Fruit fly (Drosophila melanogaster) whole organism, embryonic: ENCODE results near the gene mib1.
A peak's percentile ranks its signal among the peaks of the same experiment; 100 is the strongest.

ENCODE experiments used
- Atf6 ChIP-seq: fragments of 200-800 bp; sonication (Bioruptor generic); IDR thresholded peaks from 2 replicates; pipeline ENCODE4 v1.3.6; 2022; ENCODE audit warnings: missing biosample characterization, missing genetic modification characterization
- Awh ChIP-seq: fragments of 200-800 bp; sonication (Bioruptor generic); IDR thresholded peaks from 2 replicates; pipeline ENCODE4, ENCODE4 v1.3.6; 2022; ENCODE audit warnings: missing biosample characterization, missing genetic modification characterization
- CG10209 ChIP-seq: fragments of 200-800 bp; sonication (Bioruptor generic); optimal IDR thresholded peaks from 3 replicates; lab custom pipeline; 2017; ENCODE audit warnings: missing biosample characterization, mild to moderate bottlenecking, missing genetic modification characterization, missing genetic modification reagents
- CG10274 ChIP-seq: fragments of 200-800 bp; sonication (Bioruptor generic); optimal IDR thresholded peaks from 3 replicates; lab custom pipeline; 2017; ENCODE audit warnings: missing biosample characterization, mild to moderate bottlenecking, missing genetic modification characterization
- CG10321 ChIP-seq: fragments of 200-800 bp; sonication (Bioruptor generic); IDR thresholded peaks from 2 replicates; pipeline ENCODE4 v1.3.6; 2022; ENCODE audit warnings: missing biosample characterization, missing genetic modification characterization
- CG10462 ChIP-seq: fragments of 200-800 bp; sonication (Bioruptor generic); optimal IDR thresholded peaks from 2 replicates; lab custom pipeline; 2016; ENCODE audit warnings: missing biosample characterization, missing genetic modification characterization
- CG11560 ChIP-seq: fragments of 200-800 bp; sonication (Bioruptor generic); IDR thresholded peaks from 3 replicates; pipeline ENCODE4 v1.3.6; 2022; ENCODE audit warnings: missing biosample characterization, missing genetic modification characterization
- CG13287 ChIP-seq: fragments of 200-800 bp; sonication (Bioruptor generic); IDR thresholded peaks from 2 replicates; pipeline ENCODE4 v1.3.6; 2022; ENCODE audit warnings: missing biosample characterization, missing genetic modification characterization; ENCODE audit not compliant: partially characterized antibody
- CG14441 ChIP-seq: fragments of 200-800 bp; sonication (Bioruptor generic); IDR thresholded peaks from 2 replicates; pipeline ENCODE4 v1.3.6; 2022; ENCODE audit warnings: missing biosample characterization, missing genetic modification characterization
- CG14860 ChIP-seq: fragments of 200-800 bp; sonication (Bioruptor generic); IDR thresholded peaks from 3 replicates; pipeline ENCODE4 v1.3.6; 2022; ENCODE audit warnings: missing biosample characterization, missing genetic modification characterization; ENCODE audit not compliant: partially characterized antibody
- CG15479 ChIP-seq: fragments of 200-800 bp; sonication (Bioruptor generic); optimal IDR thresholded peaks from 3 replicates; lab custom pipeline; 2019; ENCODE audit warnings: missing biosample characterization, mild to moderate bottlenecking, missing genetic modification characterization, moderate library complexity
- CG17568 ChIP-seq: fragments of 200-800 bp; sonication (Bioruptor generic); optimal IDR thresholded peaks from 2 replicates; lab custom pipeline; 2018; ENCODE audit warnings: missing biosample characterization, mild to moderate bottlenecking, missing genetic modification characterization, moderate library complexity
- CG1792 ChIP-seq: fragments of 200-800 bp; sonication (Bioruptor generic); optimal IDR thresholded peaks from 2 replicates; lab custom pipeline; 2016; ENCODE audit warnings: missing biosample characterization, missing genetic modification characterization
- CG2712 ChIP-seq: fragments of 200-800 bp; optimal IDR thresholded peaks from 3 replicates; lab custom pipeline; 2019; ENCODE audit warnings: missing biosample characterization, mild to moderate bottlenecking, missing genetic modification characterization, moderate library complexity
- CG2875 ChIP-seq: fragments of 200-800 bp; sonication (Bioruptor generic); optimal IDR thresholded peaks from 2 replicates; lab custom pipeline; 2017; ENCODE audit warnings: missing biosample characterization, mild to moderate bottlenecking, missing genetic modification characterization, missing genetic modification reagents
- CG4360 ChIP-seq: fragments of 200-800 bp; sonication (Bioruptor generic); IDR thresholded peaks from 2 replicates; pipeline ENCODE4 v1.3.6; 2022; ENCODE audit warnings: missing biosample characterization, missing genetic modification characterization
- CG4404 ChIP-seq: fragments of 200-800 bp; sonication (Bioruptor generic); IDR thresholded peaks from 2 replicates; pipeline ENCODE4 v1.3.6; 2022; ENCODE audit warnings: missing biosample characterization, missing genetic modification characterization
- CG4707 ChIP-seq: fragments of 200-800 bp; sonication (Bioruptor generic); optimal IDR thresholded peaks from 2 replicates; lab custom pipeline; 2018; ENCODE audit warnings: missing biosample characterization, mild to moderate bottlenecking, missing genetic modification characterization, moderate library complexity
- CG4854 ChIP-seq: fragments of 200-800 bp; sonication (Bioruptor generic); optimal IDR thresholded peaks from 2 replicates; lab custom pipeline; 2016; ENCODE audit warnings: missing biosample characterization, missing genetic modification characterization, inconsistent platforms
- CG5953 ChIP-seq: fragments of 200-800 bp; sonication (Bioruptor generic); IDR thresholded peaks from 2 replicates; pipeline ENCODE4 v1.3.6; 2022; ENCODE audit warnings: missing biosample characterization, missing genetic modification characterization
- CG6175 ChIP-seq: fragments of 200-800 bp; sonication (Bioruptor generic); IDR thresholded peaks from 3 replicates; pipeline ENCODE4 v1.3.6; 2022; ENCODE audit warnings: missing biosample characterization, missing genetic modification characterization
- CG6654 ChIP-seq: fragments of 200-800 bp; sonication (Bioruptor generic); optimal IDR thresholded peaks from 2 replicates; lab custom pipeline; 2017; ENCODE audit warnings: missing biosample characterization, mild to moderate bottlenecking, missing genetic modification characterization
- CG6854 ChIP-seq: fragments of 200-800 bp; sonication (Bioruptor generic); optimal IDR thresholded peaks from 3 replicates; lab custom pipeline; 2017; ENCODE audit warnings: missing biosample characterization, mild to moderate bottlenecking, missing genetic modification characterization
- CHES-1-like ChIP-seq: fragments of 200-800 bp; sonication (Bioruptor generic); optimal IDR thresholded peaks from 2 replicates; lab custom pipeline; 2016; ENCODE audit warnings: missing biosample characterization, missing genetic modification characterization
- Dip2 ChIP-seq: fragments of 200-800 bp; sonication (Bioruptor generic); IDR thresholded peaks from 2 replicates; pipeline ENCODE4 v1.3.6; 2022; ENCODE audit warnings: missing biosample characterization, missing genetic modification characterization
- Doc3 ChIP-seq: fragments of 200-800 bp; sonication (Bioruptor generic); IDR thresholded peaks from 3 replicates; pipeline ENCODE4 v1.3.6; 2022; ENCODE audit warnings: missing biosample characterization, missing genetic modification characterization; ENCODE audit not compliant: partially characterized antibody
- Dref ChIP-seq: fragments of 200-800 bp; sonication (Bioruptor generic); IDR thresholded peaks from 2 replicates; pipeline ENCODE4 v1.3.6; 2022; ENCODE audit warnings: missing biosample characterization, missing genetic modification characterization
- Gug ChIP-seq: fragments of 200-800 bp; sonication (Bioruptor generic); IDR thresholded peaks from 4 replicates; pipeline ENCODE4 v1.3.6; 2022; ENCODE audit warnings: missing biosample characterization, missing genetic modification characterization
- HLH54F ChIP-seq: fragments of 200-800 bp; sonication (Bioruptor generic); optimal IDR thresholded peaks from 3 replicates; lab custom pipeline; 2016; ENCODE audit warnings: missing biosample characterization, missing genetic modification characterization
- NC2β ChIP-seq: fragments of 200-800 bp; sonication (Bioruptor generic); optimal IDR thresholded peaks from 2 replicates; lab custom pipeline; 2016; ENCODE audit warnings: missing biosample characterization, missing genetic modification characterization
- Nf-YB ChIP-seq: fragments of 200-800 bp; sonication (Bioruptor generic); optimal IDR thresholded peaks from 3 replicates; lab custom pipeline; 2019; ENCODE audit warnings: missing biosample characterization, mild to moderate bottlenecking, missing genetic modification characterization, moderate library complexity
- NfI ChIP-seq: fragments of 200-800 bp; sonication (Bioruptor generic); optimal IDR thresholded peaks from 3 replicates; lab custom pipeline; 2018; ENCODE audit warnings: missing biosample characterization, mild to moderate bottlenecking, missing genetic modification characterization, moderate library complexity
- Stat92E ChIP-seq, 3 experiments: fragments of >200 bp in 2 of 3; fragments of 200-800 bp in 1 of 3; sonication (Bioruptor generic) in 1 of 3; optimal IDR thresholded peaks; 2 replicates each; lab custom pipeline; 2017 to 2019; ENCODE audit warnings: missing biosample characterization in 3 of 3, missing genetic modification characterization in 3 of 3, mild to moderate bottlenecking in 1 of 3, moderate library complexity in 1 of 3
- Usf ChIP-seq: fragments of 200-800 bp; sonication (Bioruptor generic); optimal IDR thresholded peaks from 2 replicates; lab custom pipeline; 2017; ENCODE audit warnings: missing genotype, missing biosample characterization, missing genetic modification characterization
- Xrp1 ChIP-seq: fragments of 200-800 bp; sonication (Bioruptor generic); IDR thresholded peaks from 2 replicates; pipeline ENCODE4 v1.3.6; 2022; ENCODE audit warnings: missing biosample characterization, missing genetic modification characterization
- amos ChIP-seq: fragments of 200-800 bp; sonication (Bioruptor generic); IDR thresholded peaks from 2 replicates; pipeline ENCODE4 v1.3.6; 2022; ENCODE audit warnings: missing biosample characterization, missing genetic modification characterization; ENCODE audit not compliant: partially characterized antibody
- aop ChIP-seq: fragments of 200-800 bp; sonication (Bioruptor generic); IDR thresholded peaks from 2 replicates; pipeline ENCODE4 v1.3.6; 2022; ENCODE audit warnings: missing biosample characterization, missing genetic modification characterization
- ato ChIP-seq: fragments of 200-800 bp; sonication (Bioruptor generic); IDR thresholded peaks from 2 replicates; pipeline ENCODE4 v1.3.6; 2022; ENCODE audit warnings: missing biosample characterization, missing genetic modification characterization; ENCODE audit not compliant: partially characterized antibody
- bcd ChIP-seq: fragments of 200-800 bp; sonication (Bioruptor generic); optimal IDR thresholded peaks from 2 replicates; lab custom pipeline; 2017; ENCODE audit warnings: missing biosample characterization, mild to moderate bottlenecking, missing genetic modification characterization
- br ChIP-seq: fragments of >200 bp; optimal IDR thresholded peaks from 2 replicates; lab custom pipeline; 2017
- ci ChIP-seq: fragments of 200-800 bp; sonication (Bioruptor generic); IDR thresholded peaks from 3 replicates; pipeline ENCODE4 v1.3.6; 2022; ENCODE audit warnings: missing biosample characterization, missing genetic modification characterization
- dimm ChIP-seq: fragments of 200-800 bp; sonication (Bioruptor generic); IDR thresholded peaks from 2 replicates; pipeline ENCODE4 v1.3.6; 2022; ENCODE audit warnings: missing biosample characterization, missing genetic modification characterization
- gcm2 ChIP-seq: fragments of 200-800 bp; sonication (Bioruptor generic); optimal IDR thresholded peaks from 2 replicates; lab custom pipeline; 2016; ENCODE audit warnings: missing biosample characterization, missing genetic modification characterization
- nom ChIP-seq: fragments of 200-800 bp; sonication (Bioruptor generic); optimal IDR thresholded peaks from 2 replicates; lab custom pipeline; 2017; ENCODE audit warnings: missing biosample characterization, missing genetic modification characterization, mild to moderate bottlenecking, moderate library complexity, missing genetic modification reagents
- pita ChIP-seq: fragments of 200-800 bp; sonication (Bioruptor generic); optimal IDR thresholded peaks from 2 replicates; lab custom pipeline; 2017; ENCODE audit warnings: missing biosample characterization, mild to moderate bottlenecking, missing genetic modification characterization
- prd ChIP-seq, 3 experiments: fragments of >200 bp in 2 of 3; fragments of 200-800 bp in 1 of 3; sonication (Bioruptor generic) in 1 of 3; optimal IDR thresholded peaks in 2 of 3; IDR thresholded peaks in 1 of 3; 2 replicates in 2 of 3; 3 replicates in 1 of 3; pipeline versions ENCODE4 v1.3.6 to Lab custom; 2017 to 2022; ENCODE audit warnings: missing biosample characterization in 1 of 3, missing genetic modification characterization in 1 of 3
- pum ChIP-seq: fragments of 200-800 bp; sonication (Bioruptor generic); optimal IDR thresholded peaks from 2 replicates; lab custom pipeline; 2016; ENCODE audit warnings: missing biosample characterization, missing genetic modification characterization
- run ChIP-seq: fragments of 200-800 bp; sonication (Bioruptor generic); optimal IDR thresholded peaks from 3 replicates; lab custom pipeline; 2018; ENCODE audit warnings: missing biosample characterization, mild to moderate bottlenecking, missing genetic modification characterization
- tna ChIP-seq: fragments of 200-800 bp; sonication (Bioruptor generic); IDR thresholded peaks from 2 replicates; pipeline ENCODE4 v1.3.6; 2022; ENCODE audit warnings: missing biosample characterization, missing genetic modification characterization; ENCODE audit not compliant: partially characterized antibody
- trem ChIP-seq: fragments of 200-800 bp; optimal IDR thresholded peaks from 3 replicates; lab custom pipeline; 2019; ENCODE audit warnings: missing biosample characterization, mild to moderate bottlenecking, missing genetic modification characterization, moderate library complexity
- trh ChIP-seq: fragments of 200-800 bp; sonication (Bioruptor generic); optimal IDR thresholded peaks from 2 replicates; lab custom pipeline; 2016; ENCODE audit warnings: missing biosample characterization, missing genetic modification characterization

Gene mib1

DNA sequence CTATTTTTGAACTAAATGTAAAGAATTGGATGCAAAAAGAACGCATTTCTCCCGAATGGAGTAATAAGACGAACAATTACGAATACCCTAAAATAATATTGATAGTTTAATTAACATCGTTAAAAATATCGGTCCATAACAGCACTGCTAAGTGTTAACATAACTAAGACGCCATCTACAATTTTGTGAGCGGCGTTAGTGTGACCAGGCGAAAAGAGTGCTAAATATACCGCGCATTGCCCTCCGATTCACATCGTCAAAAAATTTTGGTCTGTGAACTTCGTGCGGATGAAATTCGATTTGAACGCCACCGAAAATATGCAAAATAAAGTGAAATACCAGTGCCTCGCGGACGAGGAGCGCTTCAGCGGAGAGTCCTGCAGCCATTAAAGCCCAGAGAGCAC lies 40.1 kb upstream of the mib1 start, which contains the start of gene Mbs (continued):
- TF ChIP-seq nom: peak; percentile 58
- TF ChIP-seq gcm2 (GFP tag; lab: Kevin White, UChicago): no peak
- no peak for TF ChIP-seq CG10462 (GFP tag; lab: Kevin White, UChicago)
- TF ChIP-seq CG13287: peak; percentile 60
- TF ChIP-seq CHES-1-like: no peak
- no peak for TF ChIP-seq trh (GFP tag; lab: Kevin White, UChicago)
- TF ChIP-seq CG6175 (GFP tag; lab: Robert Waterston, UW): no peak
- TF ChIP-seq CG6654: no peak
- TF ChIP-seq CG4360 (GFP tag; lab: Robert Waterston, UW): no peak
- no peak for TF ChIP-seq CG15479 (GFP tag; lab: Kevin White, UChicago)
- no peak for TF ChIP-seq br
- TF ChIP-seq HLH54F (GFP tag; lab: Kevin White, UChicago): no peak
- TF ChIP-seq CG6854 (GFP tag; lab: Kevin White, UChicago): no peak
- no peak for TF ChIP-seq CG14441 (GFP tag; lab: Robert Waterston, UW)
- TF ChIP-seq aop (GFP tag; lab: Robert Waterston, UW): no peak
- no peak for TF ChIP-seq CG11560
- TF ChIP-seq CG1792 (GFP tag; lab: Kevin White, UChicago): no peak
- no peak for TF ChIP-seq CG2875 (GFP tag; lab: Kevin White, UChicago)
- no peak for TF ChIP-seq Stat92E (GFP tag; optimal IDR thresholded peaks at IDR 0.05; lab: Kevin White, UChicago)
- TF ChIP-seq Doc3 (GFP tag; lab: Robert Waterston, UW): peak; percentile 37; the same call in 2 of the 3 replicates
- no peak for TF ChIP-seq CG4404
- TF ChIP-seq Gug (GFP tag; lab: Robert Waterston, UW): no peak
- TF ChIP-seq Awh (GFP tag; lab: Robert Waterston, UW): no peak
- TF ChIP-seq NfI (GFP tag; lab: Kevin White, UChicago): no peak
- no peak for TF ChIP-seq Dip2
- TF ChIP-seq CG4854: no peak
- TF ChIP-seq trem (tag; lab: Kevin White, UChicago): peak; percentile 37
- 0 out of 2 replicates have a peak, but pooled peaks have one; percentile 23 for TF ChIP-seq ato
- no peak for TF ChIP-seq NC2β
- no peak for TF ChIP-seq prd (optimal IDR thresholded peaks at IDR 0.05; lab: Kevin White, UChicago)
- 0 out of 3 replicates have a peak, but pooled peaks have one; percentile 10 for TF ChIP-seq prd (GFP tag; IDR thresholded peaks at IDR 0.05; lab: Robert Waterston, UW)
- no peak for TF ChIP-seq CG10274
- no peak for TF ChIP-seq Xrp1 (GFP tag; lab: Robert Waterston, UW)
- no peak for TF ChIP-seq CG5953 (GFP tag; lab: Robert Waterston, UW)
- TF ChIP-seq bcd (GFP tag; lab: Kevin White, UChicago): no peak
- no peak for TF ChIP-seq Atf6
- TF ChIP-seq tna (GFP tag; lab: Robert Waterston, UW): no peak; the same call in 1 of the 2 replicates
- TF ChIP-seq dimm (GFP tag; lab: Robert Waterston, UW): no peak
- TF ChIP-seq run (tag; lab: Kevin White, UChicago): peak; percentile 6
- TF ChIP-seq pita (GFP tag; lab: Kevin White, UChicago): no peak
- TF ChIP-seq amos: peak; percentile 77
- no peak for TF ChIP-seq CG10321
- peak; percentile 62; the same call in 2 of the 3 replicates for TF ChIP-seq ci
- peak; percentile 22 for TF ChIP-seq Nf-YB (GFP tag; lab: Kevin White, UChicago)
- TF ChIP-seq Usf: no peak
- 0 out of 3 replicates have a peak, but pooled peaks have one; percentile 10 for TF ChIP-seq CG14860 (GFP tag; lab: Robert Waterston, UW)
- peak; percentile 41 for TF ChIP-seq Dref (GFP tag; lab: Robert Waterston, UW)
- no peak for TF ChIP-seq CG10209 (GFP tag; lab: Kevin White, UChicago)
- no peak for TF ChIP-seq pum (GFP tag; lab: Kevin White, UChicago)
- TF ChIP-seq CG17568 (GFP tag; lab: Kevin White, UChicago): no peak
- TF ChIP-seq CG2712 (tag; lab: Kevin White, UChicago): peak; percentile 29
- TF ChIP-seq CG4707 (GFP tag; lab: Kevin White, UChicago): no peak
